Worm (Caenorhabditis elegans) whole organism, young adult: ENCODE results near the gene pgm-1.
"Not testable (repeated sequence)": the region's sequence is repeated elsewhere in the genome, so short reads cannot be mapped to it uniquely, and the experiment has no call there.

Source experiments
- Y95B8A.8 ChIP-seq: fragments of 200-800 bp; sonication (Bioruptor generic); IDR thresholded peaks from 2 replicates; pipeline ENCODE4 v1.3.6; 2022; ENCODE audit warnings: missing genetic modification reagents, missing genetic modification characterization, missing compliant biosample characterization
- ceh-40 ChIP-seq: fragments of 200-800 bp; sonication (Bioruptor generic); IDR thresholded peaks from 2 replicates; pipeline ENCODE4 v1.3.6; 2022; ENCODE audit warnings: missing genetic modification characterization, missing compliant biosample characterization
- die-1 ChIP-seq: sonication (generic microtip); optimal IDR thresholded peaks from 2 replicates; lab custom pipeline; 2016; ENCODE audit warnings: missing genotype, mild to moderate bottlenecking, missing genetic modification characterization, missing compliant biosample characterization
- dpl-1 ChIP-seq: fragments of 150-350 bp; optimal IDR thresholded peaks from 2 replicates; lab custom pipeline; 2014; ENCODE audit warnings: missing biosample characterization, missing genetic modification reagents, missing genetic modification characterization
- ets-4 ChIP-seq: fragments of 200-800 bp; sonication (Bioruptor generic); optimal IDR thresholded peaks from 2 replicates; lab custom pipeline; 2018; ENCODE audit warnings: mild to moderate bottlenecking, missing genetic modification characterization, missing compliant biosample characterization
- let-607 ChIP-seq, 2 experiments: fragments of 200-800 bp in 1 of 2; sonication (Bioruptor generic) in 1 of 2; sonication (generic microtip) in 1 of 2; optimal IDR thresholded peaks; 2 replicates each; lab custom pipeline; 2016 to 2018; ENCODE audit warnings: mild to moderate bottlenecking in 2 of 2, missing compliant biosample characterization in 2 of 2, missing genetic modification characterization in 2 of 2, moderate library complexity in 2 of 2, missing genotype in 1 of 2
- mxl-1 ChIP-seq: sonication (generic microtip); optimal IDR thresholded peaks from 2 replicates; lab custom pipeline; 2016; ENCODE audit warnings: missing genetic modification characterization, missing compliant biosample characterization
- pha-4 ChIP-seq: fragments of 150-350 bp; sonication (generic microtip); optimal IDR thresholded peaks from 2 replicates; lab custom pipeline; 2014; ENCODE audit warnings: missing biosample characterization, missing genetic modification reagents, missing genetic modification characterization
- sdz-38 ChIP-seq: sonication (generic microtip); optimal IDR thresholded peaks from 2 replicates; lab custom pipeline; 2016; ENCODE audit warnings: missing genotype, missing genetic modification characterization, missing compliant biosample characterization
- sea-2 ChIP-seq: fragments of 200-800 bp; sonication (Bioruptor generic); IDR thresholded peaks from 2 replicates; pipeline ENCODE4 v1.3.6; 2022; ENCODE audit warnings: missing genetic modification characterization, missing compliant biosample characterization
- snpc-3.4 ChIP-seq: sonication (generic microtip); optimal IDR thresholded peaks from 2 replicates; lab custom pipeline; 2017; ENCODE audit warnings: missing genetic modification characterization, mild to moderate bottlenecking, missing compliant biosample characterization, antibody characterized with exemption, moderate library complexity, missing genotype, missing genetic modification reagents
- sptf-2 ChIP-seq: fragments of 200-800 bp; sonication (Bioruptor generic); optimal IDR thresholded peaks from 2 replicates; lab custom pipeline; 2018; ENCODE audit warnings: mild to moderate bottlenecking, missing genetic modification characterization, missing compliant biosample characterization
- tlf-1 ChIP-seq: fragments of 200-800 bp; sonication (Bioruptor generic); optimal IDR thresholded peaks from 2 replicates; lab custom pipeline; 2018; ENCODE audit warnings: mild to moderate bottlenecking, missing genetic modification characterization, missing compliant biosample characterization

DNA sequence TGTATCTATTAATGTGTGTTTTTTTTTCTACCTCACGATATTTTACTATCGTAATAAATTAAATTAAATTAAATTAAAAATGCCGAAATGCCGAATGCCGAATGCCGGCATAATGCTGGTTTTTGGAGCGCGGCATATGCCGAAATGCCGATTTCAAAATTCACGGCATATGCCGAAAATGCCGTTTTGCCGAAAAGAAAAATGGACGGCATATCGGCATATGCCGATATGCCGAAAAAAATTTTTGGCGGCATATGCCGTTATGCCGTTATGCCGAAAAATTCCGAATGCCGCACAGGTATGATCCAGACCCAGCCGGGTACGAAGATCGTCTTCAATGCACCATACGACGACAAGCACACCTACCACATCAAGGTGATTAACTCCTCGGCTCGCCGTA, 9.3 kb downstream of the pgm-1 start, which contains the start of gene msp-32:
- TF ChIP-seq mxl-1 (tag; lab: Kevin White, UChicago); dpl-1; pha-4 (tag; lab: Kevin White, UChicago); die-1 (tag; lab: Kevin White, UChicago); tlf-1 (GFP tag; lab: Kevin White, UChicago); sptf-2 (GFP tag; lab: Kevin White, UChicago); Y95B8A.8 (GFP tag; lab: Robert Waterston, UW); let-607 (tag; optimal IDR thresholded peaks at IDR 0.05; lab: Kevin White, UChicago); sea-2 (GFP tag; lab: Robert Waterston, UW); sdz-38 (tag; lab: Kevin White, UChicago); ets-4; snpc-3.4 (tag; lab: Kevin White, UChicago); ceh-40 (GFP tag; lab: Robert Waterston, UW): not testable (repeated sequence)
